Worm (Caenorhabditis elegans) whole organism, mixed stage, embryonic: Measurements from ENCODE around the gene F26F2.8.

Experiments used
- blmp-1 ChIP-seq: fragments of 150-350 bp; optimal IDR thresholded peaks from 2 replicates; lab custom pipeline; 2014; ENCODE audit warnings: missing biosample characterization, missing genetic modification characterization
- elt-3 ChIP-seq: fragments of 150-350 bp; optimal IDR thresholded peaks from 2 replicates; lab custom pipeline; 2014; ENCODE audit warnings: missing biosample characterization, missing genetic modification characterization
- mep-1 ChIP-seq: fragments of 150-350 bp; optimal IDR thresholded peaks from 2 replicates; lab custom pipeline; 2017; ENCODE audit warnings: missing biosample characterization, missing genetic modification reagents, missing genetic modification characterization, inconsistent platforms
- nhr-28 ChIP-seq: fragments of 150-350 bp; optimal IDR thresholded peaks from 2 replicates; lab custom pipeline; 2014; ENCODE audit warnings: missing biosample characterization, missing genetic modification characterization
- nhr-76 ChIP-seq: sonication (generic microtip); optimal IDR thresholded peaks from 2 replicates; lab custom pipeline; 2017; ENCODE audit warnings: missing biosample characterization, missing genetic modification characterization
- pha-4 ChIP-seq: fragments of 150-350 bp; optimal IDR thresholded peaks from 2 replicates; lab custom pipeline; 2018; ENCODE audit warnings: missing biosample characterization, missing genetic modification reagents, missing genetic modification characterization
- snpc-4 ChIP-seq: fragments of 150-350 bp; optimal IDR thresholded peaks from 2 replicates; lab custom pipeline; 2014; ENCODE audit warnings: missing biosample characterization, missing genetic modification characterization
- ztf-11 ChIP-seq: fragments of 150-350 bp; optimal IDR thresholded peaks from 2 replicates; lab custom pipeline; 2014; ENCODE audit warnings: missing biosample characterization, missing genetic modification characterization

DNA sequence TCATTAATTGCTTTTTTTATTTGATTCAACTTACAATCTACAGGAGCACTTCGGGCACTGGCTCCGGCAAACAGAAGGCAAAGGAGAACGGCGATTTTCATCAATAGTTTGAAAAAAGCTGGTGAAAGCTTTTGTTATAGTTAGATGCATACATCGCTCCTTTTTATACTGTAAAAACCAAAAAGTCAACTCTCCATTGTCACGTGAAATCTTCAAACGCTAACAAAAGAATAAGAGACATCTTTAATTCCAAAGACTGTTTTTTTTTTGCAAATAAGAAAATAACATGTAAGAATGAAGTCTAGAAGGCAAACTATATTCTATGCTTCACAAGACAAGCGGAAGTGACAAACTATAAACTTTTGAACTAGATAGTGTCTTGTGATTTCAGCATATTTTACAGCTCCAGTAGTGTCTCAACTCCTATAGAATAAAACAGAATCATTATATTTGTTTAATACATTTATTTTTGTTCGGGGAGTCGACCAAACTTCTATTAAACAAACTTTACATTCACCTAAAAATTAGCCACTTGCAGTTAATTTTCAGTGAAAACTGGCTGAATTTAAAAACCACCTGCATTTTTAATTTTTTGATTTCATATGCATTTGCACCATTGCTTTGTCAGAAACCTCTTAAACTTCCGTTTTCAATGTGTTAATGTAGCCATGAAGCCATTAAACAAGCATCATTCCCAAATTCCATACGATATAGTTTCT, 46.9 kb downstream of the F26F2.8 start, which contains the start of the genes F46B3.9 and srz-18:
- no peak for TF ChIP-seq blmp-1
- TF ChIP-seq elt-3 (tag; lab: Kevin White, UChicago): no peak
- no peak for TF ChIP-seq nhr-76 (tag; lab: Kevin White, UChicago)
- no peak for TF ChIP-seq snpc-4 (tag; lab: Kevin White, UChicago)
- TF ChIP-seq nhr-28: no peak
- TF ChIP-seq ztf-11 (tag; lab: Kevin White, UChicago): no peak
- no peak for TF ChIP-seq mep-1
- no peak for TF ChIP-seq pha-4 (tag; lab: Kevin White, UChicago)
